Worm (Caenorhabditis elegans): Measurements from ENCODE around the gene C06B8.2.

The C06B8.2 gene

ce11 chrV:15448408-15448807 lies 30.1 kb downstream of the C06B8.2 start, which contains the start of gene T26H5.4:
Gene T26H5.4 (minus strand): TSS chrV:15448701.
- no peak for TF ChIP-seq zip-5 (tag; optimal IDR thresholded peaks at IDR 0.05)
- TF ChIP-seq ceh-34 (tag; optimal IDR thresholded peaks at IDR 0.05), result no peak
- TF ChIP-seq elt-2 (tag; optimal IDR thresholded peaks at IDR 0.05), result peak; percentile 57
- no peak for TF ChIP-seq nhr-232 (tag; optimal IDR thresholded peaks at IDR 0.05)
- no peak for TF ChIP-seq ceh-22 (tag; optimal IDR thresholded peaks at IDR 0.05)
- TF ChIP-seq che-1 (tag; optimal IDR thresholded peaks at IDR 0.05), result no peak

- TF ChIP-seq ceh-31 (tag; optimal IDR thresholded peaks at IDR 0.05), result no peak
- no peak for TF ChIP-seq pag-3 (tag; optimal IDR thresholded peaks at IDR 0.05; ENCODE audit: borderline replicate concordance)
- no peak for TF ChIP-seq madf-2 (tag; optimal IDR thresholded peaks at IDR 0.05)
- no peak for TF ChIP-seq pax-1 (tag; optimal IDR thresholded peaks at IDR 0.05)
- TF ChIP-seq elt-2 (tag; optimal IDR thresholded peaks at IDR 0.05), result no peak
- TF ChIP-seq ceh-45 (GFP tag; IDR thresholded peaks at IDR 0.05), result no peak
- no peak for TF ChIP-seq lin-11 (tag; optimal IDR thresholded peaks at IDR 0.05)
- no peak for TF ChIP-seq ceh-34 (tag; optimal IDR thresholded peaks at IDR 0.05)
- TF ChIP-seq F13H6.1 (tag; optimal IDR thresholded peaks at IDR 0.05), result no peak
- TF ChIP-seq elt-4 (tag; optimal IDR thresholded peaks at IDR 0.05), result no peak
- TF ChIP-seq fkh-10 (GFP tag; optimal IDR thresholded peaks at IDR 0.05), result no peak
Measured at ce11 chrV:15445437-15445836, 33.1 kb downstream of the C06B8.2 start, which contains the start of gene srh-239. Gene srh-239 (plus strand): TSS chrV:15445737.

ce11 chrV:15444615-15445014 lies 33.9 kb downstream of the C06B8.2 start, which contains the start of gene T26H5.9:
Gene T26H5.9 (plus strand): TSS chrV:15444916.
- TF ChIP-seq sox-2 (GFP tag; IDR thresholded peaks at IDR 0.05), result no peak
- TF ChIP-seq sox-4 (tag; optimal IDR thresholded peaks at IDR 0.05), result no peak
- no peak for TF ChIP-seq lim-6 (tag; optimal IDR thresholded peaks at IDR 0.05)
- no peak for TF ChIP-seq eyg-1 (tag; optimal IDR thresholded peaks at IDR 0.05)
- no peak for TF ChIP-seq ceh-30 (tag; optimal IDR thresholded peaks at IDR 0.05)
- no peak for TF ChIP-seq ama-1 (optimal IDR thresholded peaks at IDR 0.05)

ce11 chrV:15444188-15444587 lies 34.4 kb downstream of the C06B8.2 start, which contains the start of gene T26H5.11:
Gene T26H5.11 (minus strand): TSS chrV:15444288.
- TF ChIP-seq ceh-24 (tag; optimal IDR thresholded peaks at IDR 0.05) (no peak), rnt-1 (tag; optimal IDR thresholded peaks at IDR 0.05) (no peak), ceh-31 (tag; optimal IDR thresholded peaks at IDR 0.05) (no peak), unc-86 (tag; optimal IDR thresholded peaks at IDR 0.05) (no peak), C08G9.2 (tag; optimal IDR thresholded peaks at IDR 0.05) (no peak), hlh-30 (tag; optimal IDR thresholded peaks at IDR 0.05; ENCODE audit: insufficient read depth) (no peak), syd-9 (tag; optimal IDR thresholded peaks at IDR 0.05) (no peak), lim-6 (tag; optimal IDR thresholded peaks at IDR 0.05) (no peak), pax-1 (tag; optimal IDR thresholded peaks at IDR 0.05) (no peak), ceh-34 (tag; optimal IDR thresholded peaks at IDR 0.05) (no peak), nhr-11 (tag; optimal IDR thresholded peaks at IDR 0.05) (no peak), fkh-10 (GFP tag; optimal IDR thresholded peaks at IDR 0.05) (no peak), ets-4 (tag; optimal IDR thresholded peaks at IDR 0.05) (no peak), ceh-22 (tag; optimal IDR thresholded peaks at IDR 0.05) (no peak), unc-3 (GFP tag; conservative IDR thresholded peaks at IDR 0.05) (no peak), unc-3 (tag; optimal IDR thresholded peaks at IDR 0.05) (no peak), ahr-1 (tag; optimal IDR thresholded peaks at IDR 0.05) (no peak), che-1 (tag; optimal IDR thresholded peaks at IDR 0.05) (no peak), ref-2 (tag; optimal IDR thresholded peaks at IDR 0.05) (no peak)

- TF ChIP-seq nfya-1 (tag; optimal IDR thresholded peaks at IDR 0.05) (no peak), nhr-232 (tag; optimal IDR thresholded peaks at IDR 0.05) (no peak), ets-4 (tag; optimal IDR thresholded peaks at IDR 0.05) (no peak), T23F11.4 (GFP tag; optimal IDR thresholded peaks at IDR 0.05) (no peak), hlh-8 (tag; optimal IDR thresholded peaks at IDR 0.05) (no peak), ceh-14 (tag; optimal IDR thresholded peaks at IDR 0.05) (no peak), che-1 (tag; optimal IDR thresholded peaks at IDR 0.05) (no peak), sox-4 (tag; optimal IDR thresholded peaks at IDR 0.05) (no peak), fkh-10 (GFP tag; optimal IDR thresholded peaks at IDR 0.05) (no peak), ahr-1 (tag; optimal IDR thresholded peaks at IDR 0.05) (no peak), tbx-7 (tag; optimal IDR thresholded peaks at IDR 0.05) (no peak), rnt-1 (tag; optimal IDR thresholded peaks at IDR 0.05) (no peak), ttx-3 (tag; optimal IDR thresholded peaks at IDR 0.05) (no peak), C08G9.2 (tag; optimal IDR thresholded peaks at IDR 0.05) (no peak), mec-3 (tag; optimal IDR thresholded peaks at IDR 0.05; ENCODE audit: borderline replicate concordance) (no peak)
Measured at ce11 chrV:15443708-15444107, 34.8 kb downstream of the C06B8.2 start, which contains the start of gene T26H5.10. Gene T26H5.10 (minus strand): TSS chrV:15443808.

Data from whole organism, late embryonic.